Fruit fly (Drosophila melanogaster): Measurements from ENCODE around the gene CG8132.

Gene CG8132

dm6 chr3R:9434543-9435407, 33.5 kb downstream of the CG8132 start (continued):
- peak; percentile 79 for TF ChIP-seq CG4854 (GFP tag; optimal IDR thresholded peaks at IDR 0.05)
- no peak for TF ChIP-seq vnd (GFP tag; IDR thresholded peaks at IDR 0.05; ENCODE audit: partially characterized antibody)
- peak; percentile 10 for TF ChIP-seq CG11398 (GFP tag; optimal IDR thresholded peaks at IDR 0.05)
- no peak for TF ChIP-seq Dfd (GFP tag; optimal IDR thresholded peaks at IDR 0.05)
- TF ChIP-seq CG17802 (tag; optimal IDR thresholded peaks at IDR 0.05): peak; percentile 35
- no peak for TF ChIP-seq ato (GFP tag; IDR thresholded peaks at IDR 0.05; ENCODE audit: partially characterized antibody)
- TF ChIP-seq Lpt (GFP tag; optimal IDR thresholded peaks at IDR 0.05): no peak
- peak; percentile 68 for TF ChIP-seq Poxn (GFP tag; IDR thresholded peaks at IDR 0.05)
- TF ChIP-seq hbn (GFP tag; IDR thresholded peaks at IDR 0.05; ENCODE audit: partially characterized antibody): no peak
- TF ChIP-seq oc (tag; optimal IDR thresholded peaks at IDR 0.05): peak; percentile 69
- TF ChIP-seq kay (GFP tag; optimal IDR thresholded peaks at IDR 0.05): peak; percentile 76
- no peak for TF ChIP-seq fd64A (GFP tag; optimal IDR thresholded peaks at IDR 0.05)
- peak; percentile 34 for TF ChIP-seq Bdp1 (GFP tag; optimal IDR thresholded peaks at IDR 0.05)
- TF ChIP-seq nau (GFP tag; optimal IDR thresholded peaks at IDR 0.05): peak; percentile 81
- peak; percentile 54 for TF ChIP-seq CG8290 (GFP tag; optimal IDR thresholded peaks at IDR 0.05)
- TF ChIP-seq CG8290 (tag; optimal IDR thresholded peaks at IDR 0.05): peak in 1 of 2 experiments; percentile 18
- peak; percentile 85 for TF ChIP-seq ind (GFP tag; optimal IDR thresholded peaks at IDR 0.05)
- TF ChIP-seq gt (GFP tag; IDR thresholded peaks at IDR 0.05): 0 out of 2 replicates have a peak, but pooled peaks have one; percentile 7
- TF ChIP-seq CG34224 (GFP tag; IDR thresholded peaks at IDR 0.05; ENCODE audit: partially characterized antibody): no peak
- TF ChIP-seq Deaf1 (tag; optimal IDR thresholded peaks at IDR 0.05): peak; percentile 66
- TF ChIP-seq CG5180 (GFP tag; optimal IDR thresholded peaks at IDR 0.05): peak; percentile 69
- TF ChIP-seq CG1832 (GFP tag; optimal IDR thresholded peaks at IDR 0.05): no peak
- TF ChIP-seq mirr (GFP tag; optimal IDR thresholded peaks at IDR 0.05): peak; percentile 84
- peak; percentile 68 to 93 for TF ChIP-seq Pdp1 (GFP tag; optimal IDR thresholded peaks at IDR 0.05)
- TF ChIP-seq tup (GFP tag; optimal IDR thresholded peaks at IDR 0.05): peak; percentile 60
- TF ChIP-seq CoRest (tag; optimal IDR thresholded peaks at IDR 0.05): peak; percentile 89
- peak; percentile 76 for TF ChIP-seq cato (GFP tag; optimal IDR thresholded peaks at IDR 0.05; ENCODE audit: borderline replicate concordance)
- peak; percentile 87 for TF ChIP-seq Xrp1 (GFP tag; IDR thresholded peaks at IDR 0.05)
- TF ChIP-seq ttk (GFP tag; IDR thresholded peaks at IDR 0.05): peak; percentile 81
- TF ChIP-seq CG31388 (GFP tag; optimal IDR thresholded peaks at IDR 0.05): peak; percentile 44
- peak; percentile 86 for TF ChIP-seq CG8388 (GFP tag; optimal IDR thresholded peaks at IDR 0.05)
- no peak for TF ChIP-seq ems (GFP tag; optimal IDR thresholded peaks at IDR 0.05)
- no peak for TF ChIP-seq tna (GFP tag; IDR thresholded peaks at IDR 0.05; ENCODE audit: partially characterized antibody)
- peak; percentile 40 for TF ChIP-seq abd-A (tag; optimal IDR thresholded peaks at IDR 0.05)
- TF ChIP-seq CG10462 (GFP tag; optimal IDR thresholded peaks at IDR 0.05): peak; percentile 65
- peak; percentile 58; the same call in 2 of the 3 replicates for TF ChIP-seq Optix (GFP tag; IDR thresholded peaks at IDR 0.05)
- TF ChIP-seq dan (GFP tag; IDR thresholded peaks at IDR 0.05): no peak
- TF ChIP-seq Spps (tag; optimal IDR thresholded peaks at IDR 0.05): peak; percentile 50
- TF ChIP-seq CG9797 (GFP tag; optimal IDR thresholded peaks at IDR 0.05): no peak
- peak in 1 of 2 experiments; percentile 78 for TF ChIP-seq Eip74EF (GFP tag; optimal IDR thresholded peaks at IDR 0.05)
- TF ChIP-seq CG7987 (GFP tag; optimal IDR thresholded peaks at IDR 0.05): peak; percentile 6
- peak; percentile 67 for TF ChIP-seq CG8944 (GFP tag; optimal IDR thresholded peaks at IDR 0.05)
- peak; percentile 77 for TF ChIP-seq sd (tag; optimal IDR thresholded peaks at IDR 0.05)
- no peak for TF ChIP-seq Opbp (GFP tag; IDR thresholded peaks at IDR 0.05; ENCODE audit: partially characterized antibody)
- peak; percentile 82 for TF ChIP-seq CG12299 (tag; optimal IDR thresholded peaks at IDR 0.05)
- TF ChIP-seq ERR (GFP tag; optimal IDR thresholded peaks at IDR 0.05): no peak
- TF ChIP-seq CG33213 (GFP tag; optimal IDR thresholded peaks at IDR 0.05): peak; percentile 58
- TF ChIP-seq Lhr (GFP tag; optimal IDR thresholded peaks at IDR 0.05): peak; percentile 38
